Fruit fly (Drosophila melanogaster): ENCODE data around the gene CG34267.

The CG34267 gene

DNA sequence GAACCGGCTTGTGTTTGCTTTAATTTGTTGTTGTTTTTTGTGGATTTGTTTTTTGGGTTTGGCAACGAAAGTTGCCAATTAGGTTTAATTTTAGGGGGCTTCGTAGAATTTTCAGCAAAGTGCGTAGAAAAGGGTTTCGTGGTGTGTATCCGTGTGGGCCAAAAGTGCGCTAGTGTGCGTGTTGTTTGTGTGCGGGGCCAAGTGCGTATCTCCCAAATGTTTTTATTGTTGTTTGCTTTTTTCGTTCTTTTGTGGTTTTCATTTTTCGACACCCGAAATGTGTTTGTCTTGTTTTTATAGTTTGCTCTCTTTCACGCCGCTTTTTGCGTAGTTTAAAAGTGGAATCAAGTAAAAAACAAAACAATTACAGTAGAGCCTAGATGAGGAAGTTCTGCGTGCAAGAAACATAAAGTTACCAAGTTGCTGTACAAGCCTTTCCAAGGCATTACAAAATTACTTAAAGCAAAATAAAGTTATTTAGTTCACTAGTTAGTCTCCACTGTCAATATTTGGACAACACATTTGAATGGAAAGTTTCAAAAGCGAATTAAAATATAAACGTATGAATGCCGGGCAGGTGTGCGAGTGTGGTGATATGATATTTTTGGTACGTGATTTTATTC lies 46.7 kb upstream of the CG34267 start (continued):
- TF ChIP-seq CG11762 (GFP tag; optimal IDR thresholded peaks at IDR 0.05; ENCODE audit: insufficient read depth) = no peak
- peak; percentile 71 for TF ChIP-seq eg (GFP tag; IDR thresholded peaks at IDR 0.05)
- no peak for TF ChIP-seq Sox15 (GFP tag; optimal IDR thresholded peaks at IDR 0.05)
- TF ChIP-seq CG6792 (GFP tag; optimal IDR thresholded peaks at IDR 0.05) = no peak
- TF ChIP-seq Gug (GFP tag; IDR thresholded peaks at IDR 0.05) = peak; percentile 12; the same call in 1 of the 2 replicates
- peak; percentile 6 for TF ChIP-seq acj6 (GFP tag; optimal IDR thresholded peaks at IDR 0.05)
- TF ChIP-seq vri (GFP tag; optimal IDR thresholded peaks at IDR 0.05) = peak; percentile 24
- no peak for TF ChIP-seq fd85E (GFP tag; optimal IDR thresholded peaks at IDR 0.05)
- TF ChIP-seq Hr4 (GFP tag; optimal IDR thresholded peaks at IDR 0.05) = peak; percentile 18
- peak; percentile 89 for TF ChIP-seq fkh (GFP tag; optimal IDR thresholded peaks at IDR 0.05)
- no peak for TF ChIP-seq fd59A (GFP tag; optimal IDR thresholded peaks at IDR 0.05)
- TF ChIP-seq CG6808 (GFP tag; optimal IDR thresholded peaks at IDR 0.05) = no peak
- TF ChIP-seq Lpt (GFP tag; optimal IDR thresholded peaks at IDR 0.05) = no peak
- TF ChIP-seq Eip75B (GFP tag; optimal IDR thresholded peaks at IDR 0.05) = no peak
- peak; percentile 54 for TF ChIP-seq CG6163 (GFP tag; IDR thresholded peaks at IDR 0.05)
- peak; percentile 37; the same call in 1 of the 2 replicates for TF ChIP-seq CG15336 (GFP tag; IDR thresholded peaks at IDR 0.05)
- peak; percentile 64 for TF ChIP-seq Hr39 (GFP tag; optimal IDR thresholded peaks at IDR 0.05)
- no peak for TF ChIP-seq ss (GFP tag; optimal IDR thresholded peaks at IDR 0.05)
- no peak for TF ChIP-seq net (GFP tag; optimal IDR thresholded peaks at IDR 0.05)
- peak; percentile 59 for TF ChIP-seq esn (GFP tag; optimal IDR thresholded peaks at IDR 0.05)
- TF ChIP-seq Sox14 (GFP tag; optimal IDR thresholded peaks at IDR 0.05) = peak; percentile 3
- no peak for TF ChIP-seq Hr38 (GFP tag; optimal IDR thresholded peaks at IDR 0.05)
- TF ChIP-seq Ets96B (tag; optimal IDR thresholded peaks at IDR 0.05) = no peak
- TF ChIP-seq CG8319 (GFP tag; optimal IDR thresholded peaks at IDR 0.05) = no peak
- TF ChIP-seq CG10669 (GFP tag; optimal IDR thresholded peaks at IDR 0.05) = no peak
- no peak for TF ChIP-seq CG8119 (GFP tag; IDR thresholded peaks at IDR 0.05)
- no peak for TF ChIP-seq dac (GFP tag; optimal IDR thresholded peaks at IDR 0.05)
- peak; percentile 31 for TF ChIP-seq lz (GFP tag; optimal IDR thresholded peaks at IDR 0.05)
- no peak for TF ChIP-seq Met (GFP tag; optimal IDR thresholded peaks at IDR 0.05)
- peak; percentile 65 for TF ChIP-seq Eip78C (GFP tag)
- TF ChIP-seq CG7368 (GFP tag; optimal IDR thresholded peaks at IDR 0.05) = no peak

DNA sequence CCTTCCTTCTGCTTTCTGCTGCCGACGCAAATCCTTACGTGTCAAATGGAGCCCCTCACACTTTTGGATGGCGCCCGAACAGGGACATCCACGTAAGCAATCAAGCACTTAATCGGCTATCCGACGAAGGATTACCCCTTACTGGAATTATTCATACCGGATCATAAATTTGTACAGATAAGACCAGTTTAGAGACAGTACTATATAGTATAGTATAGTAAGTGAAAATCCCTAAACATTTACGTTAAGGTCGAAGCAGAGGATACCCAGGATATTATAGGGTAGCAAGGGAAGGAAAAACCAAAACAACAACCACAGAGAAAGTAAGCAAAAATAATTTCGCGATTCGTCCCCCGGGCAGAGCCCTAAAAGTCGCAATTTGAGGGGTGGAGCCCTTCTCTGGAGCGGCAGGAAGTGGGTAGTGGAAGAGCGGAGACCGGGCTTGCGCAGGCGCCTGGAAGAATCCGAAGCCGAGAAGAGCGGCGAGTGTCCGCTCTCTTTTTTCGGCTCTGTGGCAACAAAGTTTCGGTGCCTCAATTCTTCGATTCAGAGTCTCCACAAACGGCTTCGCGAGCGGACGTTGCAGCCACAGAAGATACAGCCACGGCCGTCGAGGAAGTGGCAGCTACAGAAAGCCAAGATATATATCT lies 45.4 kb upstream of the CG34267 start:
- TF ChIP-seq net (GFP tag; optimal IDR thresholded peaks at IDR 0.05) = peak; percentile 80
- peak; percentile 90 for TF ChIP-seq pdm3 (GFP tag; optimal IDR thresholded peaks at IDR 0.05)
- peak; percentile 66 for TF ChIP-seq CG8319 (GFP tag; optimal IDR thresholded peaks at IDR 0.05)
- TF ChIP-seq cyc (GFP tag; optimal IDR thresholded peaks at IDR 0.05) = peak; percentile 93
- peak; percentile 84 for TF ChIP-seq CG32006 (GFP tag; optimal IDR thresholded peaks at IDR 0.05)
- peak; percentile 64 for TF ChIP-seq CG16779 (tag; optimal IDR thresholded peaks at IDR 0.05)
- peak; percentile 84 for TF ChIP-seq achi (GFP tag; optimal IDR thresholded peaks at IDR 0.05)
- peak; percentile 80 for TF ChIP-seq CG7368 (GFP tag; optimal IDR thresholded peaks at IDR 0.05)
- peak; percentile 59 for TF ChIP-seq CG4318 (GFP tag; optimal IDR thresholded peaks at IDR 0.05)
- TF ChIP-seq Sox14 (GFP tag; optimal IDR thresholded peaks at IDR 0.05) = peak; percentile 91
- peak; percentile 86 for TF ChIP-seq CG6792 (GFP tag; optimal IDR thresholded peaks at IDR 0.05)
- peak; percentile 62 to 63 for TF ChIP-seq salr (GFP tag; optimal IDR thresholded peaks at IDR 0.05)
- peak; percentile 25 to 83 for TF ChIP-seq ss (GFP tag; optimal IDR thresholded peaks at IDR 0.05)
- TF ChIP-seq CG1621 (tag; optimal IDR thresholded peaks at IDR 0.05) = peak; percentile 75
- peak; percentile 56 for TF ChIP-seq CG9139 (GFP tag; optimal IDR thresholded peaks at IDR 0.05)
- TF ChIP-seq Hr38 (GFP tag; optimal IDR thresholded peaks at IDR 0.05) = no peak
- peak; percentile 83 for TF ChIP-seq CG11294 (GFP tag; IDR thresholded peaks at IDR 0.05)
- peak; percentile 94 for TF ChIP-seq Eip78C (GFP tag)
- peak; percentile 83 for TF ChIP-seq CG34406 (GFP tag; optimal IDR thresholded peaks at IDR 0.05)
- peak; percentile 77 for TF ChIP-seq CG3032 (tag; optimal IDR thresholded peaks at IDR 0.05)
- peak; percentile 89 for TF ChIP-seq Ets21C (GFP tag; optimal IDR thresholded peaks at IDR 0.05)
- TF ChIP-seq Hr4 (GFP tag; optimal IDR thresholded peaks at IDR 0.05) = peak; percentile 86
- TF ChIP-seq vri (GFP tag; optimal IDR thresholded peaks at IDR 0.05) = peak; percentile 81
- peak; percentile 78 for TF ChIP-seq CG10631 (GFP tag; optimal IDR thresholded peaks at IDR 0.05)
- TF ChIP-seq CG15336 (GFP tag; IDR thresholded peaks at IDR 0.05) = peak; percentile 72
- peak; percentile 87 for TF ChIP-seq CG3919 (GFP tag; optimal IDR thresholded peaks at IDR 0.05)
- TF ChIP-seq Sox15 (GFP tag; optimal IDR thresholded peaks at IDR 0.05) = peak; percentile 81
- peak; percentile 95 for TF ChIP-seq Hr39 (GFP tag; optimal IDR thresholded peaks at IDR 0.05)
- peak; percentile 81 for TF ChIP-seq CG6854 (GFP tag; optimal IDR thresholded peaks at IDR 0.05)
- TF ChIP-seq CG8119 (GFP tag; IDR thresholded peaks at IDR 0.05) = peak; percentile 78
- TF ChIP-seq esn (GFP tag; optimal IDR thresholded peaks at IDR 0.05) = peak; percentile 95

Measured in whole organism, prepupa.